Worm (Caenorhabditis elegans) whole organism, mixed stage, embryonic: Measurements from ENCODE around the gene cutl-25.

Experiments
- M03D4.4 ChIP-seq: sonication (generic microtip); optimal IDR thresholded peaks from 2 replicates; lab custom pipeline; 2017; ENCODE audit warnings: mild to moderate bottlenecking, missing genetic modification characterization, missing compliant biosample characterization
- bed-3 ChIP-seq: fragments of 200-800 bp; sonication (Bioruptor generic); optimal IDR thresholded peaks from 3 replicates; lab custom pipeline; 2018; ENCODE audit warnings: mild to moderate bottlenecking, missing genetic modification characterization, moderate library complexity, missing compliant biosample characterization
- blmp-1 ChIP-seq: fragments of 150-350 bp; optimal IDR thresholded peaks from 2 replicates; lab custom pipeline; 2014; ENCODE audit warnings: missing biosample characterization, missing genetic modification characterization
- ceh-39 ChIP-seq: fragments of 150-350 bp; optimal IDR thresholded peaks from 2 replicates; lab custom pipeline; 2014; ENCODE audit warnings: missing biosample characterization, missing genetic modification characterization
- ceh-43 ChIP-seq: fragments of 200-800 bp; sonication (Bioruptor generic); optimal IDR thresholded peaks from 2 replicates; lab custom pipeline; 2018; ENCODE audit warnings: mild to moderate bottlenecking, missing genetic modification characterization, moderate library complexity, missing compliant biosample characterization
- ceh-83 ChIP-seq: fragments of 200-800 bp; sonication (Bioruptor generic); optimal IDR thresholded peaks from 2 replicates; lab custom pipeline; 2018; ENCODE audit warnings: mild to moderate bottlenecking, missing genetic modification characterization, missing compliant biosample characterization
- ces-1 ChIP-seq: fragments of 150-350 bp; optimal IDR thresholded peaks from 2 replicates; lab custom pipeline; 2014; ENCODE audit warnings: missing biosample characterization, missing genetic modification reagents, missing genetic modification characterization
- cnd-1 ChIP-seq: fragments of 200-800 bp; sonication (Bioruptor generic); optimal IDR thresholded peaks from 2 replicates; lab custom pipeline; 2018; ENCODE audit warnings: mild to moderate bottlenecking, missing genetic modification characterization, missing compliant biosample characterization
- drap-1 ChIP-seq: fragments of 200-800 bp; sonication (Bioruptor generic); optimal IDR thresholded peaks from 3 replicates; lab custom pipeline; 2018; ENCODE audit warnings: mild to moderate bottlenecking, missing genetic modification characterization, missing compliant biosample characterization
- elt-1 ChIP-seq: sonication (generic microtip); optimal IDR thresholded peaks from 2 replicates; lab custom pipeline; 2017; ENCODE audit warnings: missing genetic modification characterization, mild to moderate bottlenecking, missing compliant biosample characterization, antibody characterized with exemption, moderate library complexity, borderline replicate concordance; ENCODE audit not compliant: insufficient read depth
- elt-3 ChIP-seq: fragments of 150-350 bp; optimal IDR thresholded peaks from 2 replicates; lab custom pipeline; 2014; ENCODE audit warnings: missing biosample characterization, missing genetic modification characterization
- flh-1 ChIP-seq: fragments of 200-800 bp; sonication (Bioruptor generic); optimal IDR thresholded peaks from 2 replicates; lab custom pipeline; 2018; ENCODE audit warnings: mild to moderate bottlenecking, missing genetic modification characterization, moderate library complexity, missing compliant biosample characterization
- ham-2 ChIP-seq: fragments of 200-800 bp; sonication (Bioruptor generic); optimal IDR thresholded peaks from 2 replicates; lab custom pipeline; 2018; ENCODE audit warnings: mild to moderate bottlenecking, missing genetic modification characterization, missing compliant biosample characterization
- hlh-1 ChIP-seq: fragments of 150-350 bp; optimal IDR thresholded peaks from 2 replicates; lab custom pipeline; 2014; ENCODE audit warnings: missing biosample characterization, missing genetic modification reagents, missing genetic modification characterization
- lin-13 ChIP-seq: fragments of 150-350 bp; optimal IDR thresholded peaks from 2 replicates; lab custom pipeline; 2014; ENCODE audit warnings: missing biosample characterization, missing genetic modification characterization
- lin-32 ChIP-seq: fragments of 200-800 bp; sonication (Bioruptor generic); optimal IDR thresholded peaks from 2 replicates; lab custom pipeline; 2018; ENCODE audit warnings: mild to moderate bottlenecking, missing genetic modification characterization, missing compliant biosample characterization
- lsy-2 ChIP-seq: fragments of 150-350 bp; optimal IDR thresholded peaks from 2 replicates; lab custom pipeline; 2014; ENCODE audit warnings: missing biosample characterization, missing genetic modification characterization
- mab-5 ChIP-seq: fragments of 150-350 bp; optimal IDR thresholded peaks from 2 replicates; lab custom pipeline; 2014; ENCODE audit warnings: missing biosample characterization, missing genetic modification characterization
- mep-1 ChIP-seq: fragments of 150-350 bp; optimal IDR thresholded peaks from 2 replicates; lab custom pipeline; 2017; ENCODE audit warnings: missing biosample characterization, missing genetic modification reagents, missing genetic modification characterization, inconsistent platforms
- mls-2 ChIP-seq: sonication (generic microtip); optimal IDR thresholded peaks from 2 replicates; lab custom pipeline; 2016; ENCODE audit warnings: mild to moderate bottlenecking, missing genetic modification characterization, moderate library complexity, missing compliant biosample characterization
- nhr-12 ChIP-seq: fragments of 150-350 bp; optimal IDR thresholded peaks from 2 replicates; lab custom pipeline; 2014; ENCODE audit warnings: missing biosample characterization, missing genetic modification characterization
- nhr-2 ChIP-seq: fragments of 150-350 bp; optimal IDR thresholded peaks from 2 replicates; lab custom pipeline; 2014; ENCODE audit warnings: missing biosample characterization, missing genetic modification characterization
- nhr-237 ChIP-seq: fragments of 150-350 bp; optimal IDR thresholded peaks from 2 replicates; lab custom pipeline; 2014; ENCODE audit warnings: missing biosample characterization, missing genetic modification characterization
- nhr-28 ChIP-seq: fragments of 150-350 bp; optimal IDR thresholded peaks from 2 replicates; lab custom pipeline; 2014; ENCODE audit warnings: missing biosample characterization, missing genetic modification characterization
- nhr-76 ChIP-seq: sonication (generic microtip); optimal IDR thresholded peaks from 2 replicates; lab custom pipeline; 2017; ENCODE audit warnings: missing biosample characterization, missing genetic modification characterization
- pha-4 ChIP-seq: fragments of 150-350 bp; optimal IDR thresholded peaks from 2 replicates; lab custom pipeline; 2018; ENCODE audit warnings: missing biosample characterization, missing genetic modification reagents, missing genetic modification characterization
- sem-2 ChIP-seq: fragments of 200-800 bp; sonication (Bioruptor generic); optimal IDR thresholded peaks from 2 replicates; lab custom pipeline; 2018; ENCODE audit warnings: mild to moderate bottlenecking, missing genetic modification characterization, missing compliant biosample characterization
- snpc-4 ChIP-seq: fragments of 150-350 bp; optimal IDR thresholded peaks from 2 replicates; lab custom pipeline; 2014; ENCODE audit warnings: missing biosample characterization, missing genetic modification characterization
- sptf-1 ChIP-seq: sonication (generic microtip); optimal IDR thresholded peaks from 2 replicates; lab custom pipeline; 2017; ENCODE audit warnings: mild to moderate bottlenecking, missing genetic modification characterization, moderate library complexity, missing compliant biosample characterization
- tbx-8 ChIP-seq: fragments of 200-800 bp; sonication (Bioruptor generic); optimal IDR thresholded peaks from 2 replicates; lab custom pipeline; 2018; ENCODE audit warnings: mild to moderate bottlenecking, missing genetic modification characterization, moderate library complexity, missing compliant biosample characterization
- unc-120 ChIP-seq: sonication (generic microtip); optimal IDR thresholded peaks from 2 replicates; lab custom pipeline; 2017; ENCODE audit warnings: missing genetic modification characterization, missing compliant biosample characterization; ENCODE audit not compliant: poor library complexity, severe bottlenecking
- unc-39 ChIP-seq: fragments of 150-350 bp; optimal IDR thresholded peaks from 2 replicates; lab custom pipeline; 2014; ENCODE audit warnings: missing biosample characterization, missing genetic modification characterization
- unc-62 ChIP-seq: fragments of 150-350 bp; optimal IDR thresholded peaks from 2 replicates; lab custom pipeline; 2014; ENCODE audit warnings: missing biosample characterization, missing genetic modification reagents, missing genetic modification characterization
- zip-8 ChIP-seq: fragments of 150-350 bp; optimal IDR thresholded peaks from 2 replicates; lab custom pipeline; 2014; ENCODE audit warnings: missing biosample characterization, missing genetic modification characterization
- ztf-11 ChIP-seq: fragments of 150-350 bp; optimal IDR thresholded peaks from 2 replicates; lab custom pipeline; 2014; ENCODE audit warnings: missing biosample characterization, missing genetic modification characterization

cutl-25 gene

ce11 chrIII:3070026-3070573, 23.2 kb upstream of the cutl-25 start, which contains the start of gene H06I04.3:
TSS of gene H06I04.3 (plus strand) at chrIII:3070523.
- no peak for TF ChIP-seq nhr-28 (tag; lab: Kevin White, UChicago)
- TF ChIP-seq nhr-76 (tag; lab: Kevin White, UChicago), result no peak
- TF ChIP-seq bed-3 (GFP tag; lab: Kevin White, UChicago), result no peak
- no peak for TF ChIP-seq nhr-12 (tag; lab: Kevin White, UChicago)
- TF ChIP-seq flh-1 (GFP tag; lab: Kevin White, UChicago), result no peak
- TF ChIP-seq elt-3 (tag; lab: Kevin White, UChicago), result no peak
- no peak for TF ChIP-seq unc-120 (tag; lab: Kevin White, UChicago)
- TF ChIP-seq cnd-1 (tag; lab: Kevin White, UChicago), result no peak
- TF ChIP-seq ces-1 (GFP tag; lab: Kevin White, UChicago), result peak; percentile 51
- no peak for TF ChIP-seq ceh-43 (GFP tag; lab: Kevin White, UChicago)
- no peak for TF ChIP-seq pha-4 (tag; lab: Kevin White, UChicago)
- peak; percentile 51 for TF ChIP-seq lsy-2 (tag; lab: Kevin White, UChicago)
- TF ChIP-seq nhr-2 (tag; lab: Kevin White, UChicago), result no peak
- no peak for TF ChIP-seq mab-5
- no peak for TF ChIP-seq ceh-39 (tag; lab: Kevin White, UChicago)
- peak; percentile 3 for TF ChIP-seq mep-1
- TF ChIP-seq zip-8 (tag; lab: Kevin White, UChicago), result no peak
- no peak for TF ChIP-seq tbx-8

DNA sequence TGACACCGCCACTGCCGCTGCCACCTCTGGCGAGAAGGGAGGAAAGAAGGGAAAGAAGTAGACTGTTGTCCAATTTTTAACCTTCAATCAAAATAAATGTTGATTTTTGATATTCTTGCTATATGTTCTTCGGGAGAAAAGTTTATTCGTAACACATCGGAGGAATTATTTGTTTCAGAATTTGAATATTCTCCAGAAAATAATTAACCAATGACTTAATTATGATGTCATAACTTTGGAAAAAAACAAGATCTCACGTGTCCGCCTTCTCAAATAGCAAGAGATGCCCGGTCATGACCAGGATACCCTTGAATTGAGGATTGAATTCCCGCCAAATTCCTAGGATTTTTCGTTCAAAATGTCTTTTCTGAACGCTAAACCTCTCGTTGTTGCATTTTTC, 22.2 kb upstream of the cutl-25 start:
- TF ChIP-seq tbx-8 (no peak), ceh-83 (GFP tag; lab: Kevin White, UChicago) (no peak), blmp-1 (tag; lab: Kevin White, UChicago) (no peak), mls-2 (tag; lab: Kevin White, UChicago) (no peak), lin-32 (no peak), elt-3 (tag; lab: Kevin White, UChicago) (no peak), ces-1 (GFP tag; lab: Kevin White, UChicago) (no peak), nhr-76 (tag; lab: Kevin White, UChicago) (no peak), mab-5 (no peak), sptf-1 (tag; lab: Kevin White, UChicago) (no peak), ztf-11 (tag; lab: Kevin White, UChicago) (no peak), nhr-2 (tag; lab: Kevin White, UChicago) (no peak), ham-2 (GFP tag; lab: Kevin White, UChicago) (no peak), snpc-4 (no peak)

ce11 chrIII:3067909-3068455, 21.0 kb upstream of the cutl-25 start, which contains the start of gene ubl-1:
TSS of gene ubl-1 (plus strand) at chrIII:3068310.
- no peak for TF ChIP-seq nhr-28 (tag; lab: Kevin White, UChicago)
- TF ChIP-seq snpc-4, result no peak
- TF ChIP-seq lin-13 (tag; lab: Kevin White, UChicago), result peak; percentile 59
- no peak for TF ChIP-seq drap-1 (GFP tag; lab: Kevin White, UChicago)
- peak; percentile 73 for TF ChIP-seq nhr-237
- TF ChIP-seq bed-3 (GFP tag; lab: Kevin White, UChicago), result no peak
- TF ChIP-seq lin-32, result no peak
- TF ChIP-seq ceh-43 (GFP tag; lab: Kevin White, UChicago), result no peak
- TF ChIP-seq lsy-2 (tag; lab: Kevin White, UChicago), result peak; percentile 96
- no peak for TF ChIP-seq unc-39
- no peak for TF ChIP-seq elt-1 (tag; lab: Kevin White, UChicago)
- no peak for TF ChIP-seq flh-1 (GFP tag; lab: Kevin White, UChicago)
- TF ChIP-seq ceh-39 (tag; lab: Kevin White, UChicago), result peak; percentile 47
- TF ChIP-seq ham-2 (GFP tag; lab: Kevin White, UChicago), result peak; percentile 14
- no peak for TF ChIP-seq elt-3 (tag; lab: Kevin White, UChicago)
- TF ChIP-seq nhr-12 (tag; lab: Kevin White, UChicago), result no peak
- TF ChIP-seq blmp-1 (tag; lab: Kevin White, UChicago), result peak; percentile 40
- TF ChIP-seq M03D4.4 (tag; lab: Kevin White, UChicago), result no peak
- TF ChIP-seq sptf-1 (tag; lab: Kevin White, UChicago), result peak; percentile 56
- TF ChIP-seq mab-5, result no peak
- peak; percentile 44 for TF ChIP-seq nhr-2 (tag; lab: Kevin White, UChicago)
- TF ChIP-seq nhr-76 (tag; lab: Kevin White, UChicago), result no peak
- no peak for TF ChIP-seq ztf-11 (tag; lab: Kevin White, UChicago)
- TF ChIP-seq cnd-1 (tag; lab: Kevin White, UChicago), result no peak
- TF ChIP-seq mls-2 (tag; lab: Kevin White, UChicago), result no peak
- peak; percentile 2 for TF ChIP-seq zip-8 (tag; lab: Kevin White, UChicago)
- TF ChIP-seq unc-62 (GFP tag; lab: Kevin White, UChicago), result peak; percentile 14
- no peak for TF ChIP-seq tbx-8
- peak; percentile 56 for TF ChIP-seq pha-4 (tag; lab: Kevin White, UChicago)
- TF ChIP-seq mep-1, result peak; percentile 74
- peak; percentile 62 for TF ChIP-seq ces-1 (GFP tag; lab: Kevin White, UChicago)
- TF ChIP-seq ceh-83 (GFP tag; lab: Kevin White, UChicago), result peak; percentile 53
- no peak for TF ChIP-seq sem-2 (GFP tag; lab: Kevin White, UChicago)
- TF ChIP-seq hlh-1 (tag; lab: Kevin White, UChicago), result peak; percentile 12
- no peak for TF ChIP-seq unc-120 (tag; lab: Kevin White, UChicago)
